Fruit fly (Drosophila melanogaster): ENCODE measurements around the gene Vps15.

Gene Vps15

DNA sequence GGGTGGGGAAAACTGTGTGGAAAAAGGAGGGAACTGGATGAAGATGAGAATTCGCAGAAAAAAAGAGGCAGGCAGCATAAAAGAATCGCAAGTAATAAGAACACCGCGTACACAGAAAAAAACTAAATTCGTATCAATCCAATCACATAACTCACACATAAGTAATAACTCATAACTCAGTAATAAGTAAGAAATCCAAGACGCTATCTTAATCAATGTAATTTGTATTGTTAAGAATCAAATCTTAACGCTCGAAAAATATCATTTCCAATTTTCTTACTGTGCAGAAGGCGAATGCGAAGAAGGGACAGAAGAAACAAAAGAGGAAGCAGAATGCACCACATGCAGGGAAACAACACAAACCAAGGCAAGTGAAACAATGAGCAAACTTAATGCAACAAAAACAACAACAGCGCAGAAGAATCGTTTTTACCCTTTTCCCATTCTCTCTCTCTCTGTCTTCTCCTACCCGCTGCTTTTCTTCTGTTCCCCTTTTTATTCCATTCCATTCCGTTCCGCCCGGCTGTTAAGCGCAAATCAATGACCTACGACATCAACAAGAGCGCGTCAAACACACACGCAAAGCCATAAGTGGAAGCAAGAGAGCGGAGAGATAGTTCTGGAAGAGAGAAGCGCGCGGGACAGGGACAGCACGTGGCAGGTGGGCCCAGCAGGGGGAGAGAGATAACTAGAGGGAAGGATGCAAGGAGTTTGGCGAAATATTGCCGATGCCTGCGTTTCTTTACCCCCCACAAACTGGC is 16.4 kb downstream of the Vps15 start (continued):
- TF ChIP-seq CG33213 (GFP tag; optimal IDR thresholded peaks at IDR 0.05) (peak; percentile 60), CG7987 (GFP tag; optimal IDR thresholded peaks at IDR 0.05) (no peak), Hsf (GFP tag; optimal IDR thresholded peaks at IDR 0.05) (peak; percentile 86), wor (GFP tag; IDR thresholded peaks at IDR 0.05) (0 out of 2 replicates have a peak, but pooled peaks have one; percentile 39), Trl (optimal IDR thresholded peaks at IDR 0.05) (peak; percentile 80 to 92), Trl (GFP tag; optimal IDR thresholded peaks at IDR 0.05) (peak; percentile 80), CG13123 (GFP tag; optimal IDR thresholded peaks at IDR 0.05) (peak; percentile 61), CG9609 (GFP tag; optimal IDR thresholded peaks at IDR 0.05) (peak; percentile 78), kah (GFP tag; optimal IDR thresholded peaks at IDR 0.05) (peak; percentile 53), btn (GFP tag; optimal IDR thresholded peaks at IDR 0.05) (peak; percentile 79), kay (GFP tag; optimal IDR thresholded peaks at IDR 0.05) (peak; percentile 72), CG2116 (GFP tag; optimal IDR thresholded peaks at IDR 0.05) (peak; percentile 50), CG3407 (GFP tag; optimal IDR thresholded peaks at IDR 0.05) (peak; percentile 66), shn (GFP tag; optimal IDR thresholded peaks at IDR 0.05) (peak; percentile 75), Med (GFP tag) (peak; percentile 89), nmo (GFP tag; optimal IDR thresholded peaks at IDR 0.05) (peak; percentile 88), CG3281 (GFP tag; optimal IDR thresholded peaks at IDR 0.05) (peak; percentile 65), CG16779 (GFP tag; IDR thresholded peaks at IDR 0.05) (no peak), CG11456 (GFP tag; IDR thresholded peaks at IDR 0.05) (0 out of 3 replicates have a peak, but pooled peaks have one; percentile 53), pzg (GFP tag; optimal IDR thresholded peaks at IDR 0.05) (no peak), CG1647 (GFP tag; optimal IDR thresholded peaks at IDR 0.05) (peak; percentile 60), pfk (GFP tag; optimal IDR thresholded peaks at IDR 0.05) (peak; percentile 99), CG43689 (GFP tag; IDR thresholded peaks at IDR 0.05) (0 out of 2 replicates have a peak, but pooled peaks have one; percentile 19), bowl (GFP tag; IDR thresholded peaks at IDR 0.05) (no peak), sug (tag; optimal IDR thresholded peaks at IDR 0.05) (peak; percentile 27), fd102C (GFP tag; optimal IDR thresholded peaks at IDR 0.05) (peak; percentile 12), Nf-YB (GFP tag; optimal IDR thresholded peaks at IDR 0.05) (peak; percentile 52), cas (GFP tag; IDR thresholded peaks at IDR 0.05) (peak; percentile 21; the same call in 1 of the 2 replicates), NfI (GFP tag; optimal IDR thresholded peaks at IDR 0.05) (peak; percentile 55), CG10267 (tag; optimal IDR thresholded peaks at IDR 0.05) (peak; percentile 84), Fer1 (GFP tag; optimal IDR thresholded peaks at IDR 0.05) (peak; percentile 42), pan (optimal IDR thresholded peaks at IDR 0.05) (no peak), pan (GFP tag; optimal IDR thresholded peaks at IDR 0.05 in 1 of 2, IDR thresholded peaks at IDR 0.05 in 1 of 2) (peak in 1 of 2 experiments; percentile 81), h (optimal IDR thresholded peaks at IDR 0.05) (no peak), CG4424 (GFP tag; optimal IDR thresholded peaks at IDR 0.05) (peak; percentile 83), MESR4 (GFP tag; optimal IDR thresholded peaks at IDR 0.05) (no peak), CG4820 (GFP tag; optimal IDR thresholded peaks at IDR 0.05) (peak; percentile 80), Hr51 (GFP tag; optimal IDR thresholded peaks at IDR 0.05) (peak; percentile 27 to 65), CG1792 (GFP tag; optimal IDR thresholded peaks at IDR 0.05) (peak; percentile 79), Ravus (GFP tag; IDR thresholded peaks at IDR 0.05) (no peak), CG6765 (GFP tag; optimal IDR thresholded peaks at IDR 0.05) (no peak), mld (GFP tag; IDR thresholded peaks at IDR 0.05; ENCODE audit: partially characterized antibody) (no peak), CG12219 (GFP tag; optimal IDR thresholded peaks at IDR 0.05) (peak; percentile 38), Ets65A (GFP tag) (peak; percentile 97), CG34376 (GFP tag; optimal IDR thresholded peaks at IDR 0.05) (peak; percentile 8), bab2 (GFP tag; optimal IDR thresholded peaks at IDR 0.05) (peak; percentile 72), HLH54F (GFP tag; optimal IDR thresholded peaks at IDR 0.05) (peak; percentile 57), Meics (GFP tag; optimal IDR thresholded peaks at IDR 0.05) (peak; percentile 59), CG13775 (GFP tag; optimal IDR thresholded peaks at IDR 0.05) (peak; percentile 85), Scr (GFP tag; IDR thresholded peaks at IDR 0.05; ENCODE audit: partially characterized antibody) (no peak)

All from whole organism, embryonic.